Fruit fly (Drosophila melanogaster) whole organism, embryonic: ENCODE results near the gene pbl.

ENCODE experiments used
- Adf1 ChIP-seq: fragments of 200-800 bp; sonication (Bioruptor generic); IDR thresholded peaks from 2 replicates; pipeline ENCODE4 v1.3.6; 2022; ENCODE audit warnings: missing biosample characterization, missing genetic modification characterization
- Asciz ChIP-seq: fragments of 200-800 bp; sonication (Bioruptor generic); optimal IDR thresholded peaks from 2 replicates; lab custom pipeline; 2017; ENCODE audit warnings: missing biosample characterization, mild to moderate bottlenecking, missing genetic modification characterization, missing genetic modification reagents
- C15 ChIP-seq: fragments of 200-800 bp; sonication (Bioruptor generic); IDR thresholded peaks from 3 replicates; pipeline ENCODE4 v1.3.6; 2022; ENCODE audit warnings: missing biosample characterization, missing genetic modification characterization
- CG10147 ChIP-seq: fragments of 200-800 bp; sonication (Bioruptor generic); optimal IDR thresholded peaks from 2 replicates; lab custom pipeline; 2019; ENCODE audit warnings: missing biosample characterization, mild to moderate bottlenecking, missing genetic modification characterization, moderate library complexity
- CG10209 ChIP-seq: fragments of 200-800 bp; sonication (Bioruptor generic); optimal IDR thresholded peaks from 3 replicates; lab custom pipeline; 2017; ENCODE audit warnings: missing biosample characterization, mild to moderate bottlenecking, missing genetic modification characterization, missing genetic modification reagents
- CG11504 ChIP-seq: fragments of 200-800 bp; sonication (Bioruptor generic); optimal IDR thresholded peaks from 3 replicates; lab custom pipeline; 2019; ENCODE audit warnings: missing biosample characterization, mild to moderate bottlenecking, missing genetic modification characterization, moderate library complexity
- CG12942 ChIP-seq: fragments of 200-800 bp; sonication (Bioruptor generic); optimal IDR thresholded peaks from 3 replicates; lab custom pipeline; 2016; ENCODE audit warnings: missing biosample characterization, missing genetic modification characterization
- CG14710 ChIP-seq: fragments of 200-800 bp; sonication (Bioruptor generic); optimal IDR thresholded peaks from 3 replicates; lab custom pipeline; 2019; ENCODE audit warnings: missing biosample characterization, mild to moderate bottlenecking, missing genetic modification characterization, moderate library complexity
- CG15514 ChIP-seq: fragments of 200-800 bp; sonication (Bioruptor generic); optimal IDR thresholded peaks from 3 replicates; lab custom pipeline; 2017; ENCODE audit warnings: missing biosample characterization, missing genetic modification characterization, mild to moderate bottlenecking, moderate library complexity, missing genetic modification reagents
- CG18262 ChIP-seq: fragments of 200-800 bp; optimal IDR thresholded peaks from 3 replicates; lab custom pipeline; 2019; ENCODE audit warnings: missing biosample characterization, mild to moderate bottlenecking, missing genetic modification characterization, moderate library complexity
- CG2116 ChIP-seq: fragments of 200-800 bp; sonication (Bioruptor generic); optimal IDR thresholded peaks from 3 replicates; lab custom pipeline; 2018; ENCODE audit warnings: missing biosample characterization, mild to moderate bottlenecking, missing genetic modification characterization
- CG31365 ChIP-seq: fragments of 200-800 bp; sonication (Bioruptor generic); optimal IDR thresholded peaks from 2 replicates; lab custom pipeline; 2018; ENCODE audit warnings: missing biosample characterization, mild to moderate bottlenecking, missing genetic modification characterization
- CG34422 ChIP-seq: fragments of 200-800 bp; sonication (Bioruptor generic); IDR thresholded peaks from 3 replicates; pipeline ENCODE4 v1.3.6; 2022; ENCODE audit warnings: missing biosample characterization, missing genetic modification characterization
- CG4617 ChIP-seq: fragments of 200-800 bp; sonication (Bioruptor generic); optimal IDR thresholded peaks from 3 replicates; lab custom pipeline; 2016; ENCODE audit warnings: missing biosample characterization, missing genetic modification characterization, borderline replicate concordance
- CG6254 ChIP-seq: fragments of 200-800 bp; sonication (Bioruptor generic); optimal IDR thresholded peaks from 3 replicates; lab custom pipeline; 2017; ENCODE audit warnings: mild to moderate bottlenecking, missing biosample characterization, missing genetic modification reagents, missing genetic modification characterization
- CG7271 ChIP-seq: fragments of 200-800 bp; sonication (Bioruptor generic); optimal IDR thresholded peaks from 2 replicates; lab custom pipeline; 2018; ENCODE audit warnings: missing biosample characterization, mild to moderate bottlenecking, missing genetic modification characterization, moderate library complexity
- CG8924 ChIP-seq: fragments of 200-800 bp; optimal IDR thresholded peaks from 3 replicates; lab custom pipeline; 2019; ENCODE audit warnings: missing biosample characterization, mild to moderate bottlenecking, missing genetic modification characterization, moderate library complexity
- Chrac-16 ChIP-seq: fragments of 200-800 bp; sonication (Bioruptor generic); optimal IDR thresholded peaks from 3 replicates; lab custom pipeline; 2016; ENCODE audit warnings: missing biosample characterization, missing genetic modification characterization
- CrebB ChIP-seq: fragments of 200-800 bp; sonication (Bioruptor generic); optimal IDR thresholded peaks from 3 replicates; lab custom pipeline; 2018; ENCODE audit warnings: missing biosample characterization, mild to moderate bottlenecking, missing genetic modification characterization
- D19B ChIP-seq: fragments of 200-800 bp; sonication (Bioruptor generic); optimal IDR thresholded peaks from 2 replicates; lab custom pipeline; 2017; ENCODE audit warnings: missing biosample characterization, mild to moderate bottlenecking, missing genetic modification characterization
- Dbx ChIP-seq: fragments of 200-800 bp; sonication (Bioruptor generic); IDR thresholded peaks from 3 replicates; pipeline ENCODE4 v1.3.6; 2022; ENCODE audit warnings: missing biosample characterization, missing genetic modification characterization
- Dek ChIP-seq: fragments of 200-800 bp; sonication (Bioruptor generic); optimal IDR thresholded peaks from 3 replicates; lab custom pipeline; 2019; ENCODE audit warnings: missing biosample characterization, mild to moderate bottlenecking, missing genetic modification characterization, moderate library complexity
- Doc2 ChIP-seq: fragments of 200-800 bp; sonication (Bioruptor generic); IDR thresholded peaks from 2 replicates; pipeline ENCODE4 v1.3.6; 2022; ENCODE audit warnings: missing biosample characterization, missing genetic modification characterization
- E2f2 ChIP-seq: fragments of 200-800 bp; sonication (Bioruptor generic); IDR thresholded peaks from 2 replicates; pipeline ENCODE4 v1.3.6; 2022; ENCODE audit warnings: missing biosample characterization, missing genetic modification characterization
- Elba2 ChIP-seq: fragments of 200-800 bp; sonication (Bioruptor generic); optimal IDR thresholded peaks from 3 replicates; lab custom pipeline; 2016; ENCODE audit warnings: missing biosample characterization, missing genetic modification characterization
- Jarid2 ChIP-seq: fragments of 200-800 bp; sonication (Bioruptor generic); optimal IDR thresholded peaks from 3 replicates; lab custom pipeline; 2017; ENCODE audit warnings: mild to moderate bottlenecking, missing biosample characterization, missing genetic modification reagents, missing genetic modification characterization
- MBD-R2 ChIP-seq: fragments of 200-800 bp; sonication (Bioruptor generic); IDR thresholded peaks from 2 replicates; pipeline ENCODE4 v1.3.6; 2022; ENCODE audit warnings: missing biosample characterization, missing genetic modification characterization
- MTF-1 ChIP-seq: fragments of 200-800 bp; sonication (Bioruptor generic); optimal IDR thresholded peaks from 2 replicates; lab custom pipeline; 2018; ENCODE audit warnings: missing biosample characterization, mild to moderate bottlenecking, missing genetic modification characterization, borderline replicate concordance
- Oli ChIP-seq: fragments of 200-800 bp; sonication (Bioruptor generic); optimal IDR thresholded peaks from 2 replicates; lab custom pipeline; 2018; ENCODE audit warnings: missing biosample characterization, mild to moderate bottlenecking, missing genetic modification characterization, moderate library complexity
- Pdp1 ChIP-seq, 2 experiments: fragments of 200-800 bp; sonication (Bioruptor generic); optimal IDR thresholded peaks; 3 replicates each; lab custom pipeline; 2016; ENCODE audit warnings: missing biosample characterization in 2 of 2, missing genetic modification characterization in 2 of 2, mild to moderate bottlenecking in 1 of 2, moderate library complexity in 1 of 2
- Rx ChIP-seq: fragments of 200-800 bp; sonication (Bioruptor generic); IDR thresholded peaks from 2 replicates; pipeline ENCODE4 v1.3.6; 2022; ENCODE audit warnings: missing biosample characterization, missing genetic modification characterization
- Sox102F ChIP-seq: fragments of 200-800 bp; sonication (Bioruptor generic); optimal IDR thresholded peaks from 2 replicates; lab custom pipeline; 2018; ENCODE audit warnings: missing biosample characterization, mild to moderate bottlenecking, missing genetic modification characterization, moderate library complexity
- ash1 ChIP-seq: fragments of 200-800 bp; sonication (Bioruptor generic); optimal IDR thresholded peaks from 2 replicates; lab custom pipeline; 2018; ENCODE audit warnings: missing biosample characterization, mild to moderate bottlenecking, missing genetic modification characterization
- bab2 ChIP-seq: fragments of 200-800 bp; sonication (Bioruptor generic); optimal IDR thresholded peaks from 2 replicates; lab custom pipeline; 2016; ENCODE audit warnings: missing biosample characterization, missing genetic modification characterization
- bbx ChIP-seq: fragments of 200-800 bp; sonication (Bioruptor generic); IDR thresholded peaks from 2 replicates; pipeline ENCODE4 v1.3.6; 2022; ENCODE audit warnings: missing biosample characterization, missing genetic modification characterization; ENCODE audit not compliant: partially characterized antibody
- gro ChIP-seq: fragments of 200-800 bp; sonication (Bioruptor generic); optimal IDR thresholded peaks from 2 replicates; lab custom pipeline; 2016; ENCODE audit warnings: missing biosample characterization, missing genetic modification characterization
- gsb-n ChIP-seq: fragments of 200-800 bp; sonication (Bioruptor generic); optimal IDR thresholded peaks from 3 replicates; lab custom pipeline; 2018; ENCODE audit warnings: missing biosample characterization, mild to moderate bottlenecking, missing genetic modification characterization
- mirr ChIP-seq: fragments of 200-800 bp; sonication (Bioruptor generic); optimal IDR thresholded peaks from 3 replicates; lab custom pipeline; 2018; ENCODE audit warnings: missing biosample characterization, mild to moderate bottlenecking, missing genetic modification characterization
- org-1 ChIP-seq: fragments of 200-800 bp; sonication (Bioruptor generic); optimal IDR thresholded peaks from 2 replicates; lab custom pipeline; 2017; ENCODE audit warnings: missing biosample characterization, missing genetic modification characterization
- peb ChIP-seq: fragments of 200-800 bp; sonication (Bioruptor generic); IDR thresholded peaks from 2 replicates; pipeline ENCODE4 v1.3.6; 2022; ENCODE audit warnings: missing biosample characterization, missing genetic modification characterization
- pros ChIP-seq: fragments of 200-800 bp; sonication (Bioruptor generic); optimal IDR thresholded peaks from 3 replicates; lab custom pipeline; 2019; ENCODE audit warnings: missing biosample characterization, mild to moderate bottlenecking, missing genetic modification characterization, moderate library complexity
- run ChIP-seq: fragments of 200-800 bp; sonication (Bioruptor generic); optimal IDR thresholded peaks from 3 replicates; lab custom pipeline; 2018; ENCODE audit warnings: missing biosample characterization, mild to moderate bottlenecking, missing genetic modification characterization
- scrt ChIP-seq: fragments of 200-800 bp; sonication (Bioruptor generic); optimal IDR thresholded peaks from 2 replicates; lab custom pipeline; 2018; ENCODE audit warnings: missing biosample characterization, mild to moderate bottlenecking, missing genetic modification characterization, moderate library complexity
- sima ChIP-seq: fragments of 200-800 bp; sonication (Bioruptor generic); optimal IDR thresholded peaks from 2 replicates; lab custom pipeline; 2016; ENCODE audit warnings: missing biosample characterization, missing genetic modification characterization
- slbo ChIP-seq: fragments of 200-800 bp; sonication (Bioruptor generic); IDR thresholded peaks from 2 replicates; pipeline ENCODE4 v1.3.6; 2022; ENCODE audit warnings: missing biosample characterization, missing genetic modification characterization
- sob ChIP-seq: fragments of 200-800 bp; sonication (Bioruptor generic); IDR thresholded peaks from 2 replicates; pipeline ENCODE4 v1.3.6; 2022; ENCODE audit warnings: missing biosample characterization, missing genetic modification characterization
- sqz ChIP-seq: fragments of 200-800 bp; sonication (Bioruptor generic); optimal IDR thresholded peaks from 3 replicates; lab custom pipeline; 2018; ENCODE audit warnings: missing biosample characterization, mild to moderate bottlenecking, missing genetic modification characterization
- ssp ChIP-seq: fragments of 200-800 bp; sonication (Bioruptor generic); IDR thresholded peaks from 2 replicates; pipeline ENCODE4 v1.3.6; 2022; ENCODE audit warnings: missing biosample characterization, missing genetic modification characterization
- tup ChIP-seq: fragments of 200-800 bp; sonication (Bioruptor generic); optimal IDR thresholded peaks from 2 replicates; lab custom pipeline; 2016; ENCODE audit warnings: missing biosample characterization, mild to moderate bottlenecking, missing genetic modification characterization, moderate library complexity
- wek ChIP-seq: fragments of 200-800 bp; sonication (Bioruptor generic); optimal IDR thresholded peaks from 3 replicates; lab custom pipeline; 2018; ENCODE audit warnings: missing biosample characterization, mild to moderate bottlenecking, missing genetic modification characterization, moderate library complexity

The pbl gene

DNA sequence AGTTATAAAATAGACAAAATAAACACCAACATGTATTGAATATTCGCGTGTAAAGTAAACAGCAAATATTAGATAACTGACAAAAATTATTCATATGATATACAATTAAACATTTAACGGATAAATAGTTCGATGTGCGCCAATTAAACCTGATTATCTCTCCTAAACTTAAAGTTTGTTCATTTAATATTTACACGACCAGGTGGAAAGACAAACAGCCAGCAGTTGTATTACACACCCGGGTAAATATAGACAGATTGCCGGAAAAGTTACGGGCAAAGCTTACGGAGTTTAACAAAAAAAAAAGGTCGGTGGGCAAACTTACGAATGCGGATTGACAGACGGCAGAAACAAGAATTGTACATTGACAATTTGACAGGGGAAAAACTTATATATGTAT, 29.6 kb downstream of the pbl start (continued):
- TF ChIP-seq bbx (GFP tag; lab: Robert Waterston, UW) (no peak), MBD-R2 (no peak), CrebB (tag; lab: Kevin White, UChicago) (peak; percentile 77), CG31365 (peak; percentile 67), Elba2 (no peak), Pdp1 (GFP tag; optimal IDR thresholded peaks at IDR 0.05; lab: Kevin White, UChicago) (peak in 1 of 2 experiments; percentile 55), CG11504 (tag; lab: Kevin White, UChicago) (peak; percentile 57), CG14710 (peak; percentile 9), CG18262 (tag; lab: Kevin White, UChicago) (no peak), scrt (GFP tag; lab: Kevin White, UChicago) (peak; percentile 72), E2f2 (GFP tag; lab: Robert Waterston, UW) (peak; percentile 52), bab2 (GFP tag; lab: Kevin White, UChicago) (peak; percentile 38), mirr (GFP tag; lab: Kevin White, UChicago) (peak; percentile 83), CG7271 (tag; lab: Kevin White, UChicago) (peak; percentile 38), sima (GFP tag; lab: Kevin White, UChicago) (no peak), slbo (GFP tag; lab: Robert Waterston, UW) (peak; percentile 20; the same call in 1 of the 2 replicates), pros (no peak), D19B (GFP tag; lab: Kevin White, UChicago) (peak; percentile 49), gro (GFP tag; lab: Kevin White, UChicago) (peak; percentile 72), Chrac-16 (GFP tag; lab: Kevin White, UChicago) (no peak), sqz (GFP tag; lab: Kevin White, UChicago) (peak; percentile 7), ash1 (GFP tag; lab: Kevin White, UChicago) (peak; percentile 39), CG6254 (GFP tag; lab: Kevin White, UChicago) (peak; percentile 45), CG10147 (peak; percentile 78), Dbx (peak; percentile 40; the same call in 1 of the 3 replicates), sob (GFP tag; lab: Robert Waterston, UW) (peak; percentile 67), run (tag; lab: Kevin White, UChicago) (peak; percentile 48), MTF-1 (GFP tag; lab: Kevin White, UChicago) (peak; percentile 85), C15 (GFP tag; lab: Robert Waterston, UW) (peak; percentile 37; the same call in 1 of the 3 replicates), CG15514 (peak; percentile 88), Sox102F (GFP tag; lab: Kevin White, UChicago) (peak; percentile 68), Doc2 (GFP tag; lab: Robert Waterston, UW) (no peak), Jarid2 (GFP tag; lab: Kevin White, UChicago) (peak; percentile 16), CG34422 (GFP tag; lab: Robert Waterston, UW) (no peak), Adf1 (GFP tag; lab: Robert Waterston, UW) (peak; percentile 48; the same call in 1 of the 2 replicates), Oli (tag; lab: Kevin White, UChicago) (peak; percentile 38), CG10209 (peak; percentile 82), CG2116 (peak; percentile 24), tup (GFP tag; lab: Kevin White, UChicago) (peak; percentile 25), CG4617 (no peak), Dek (tag; lab: Kevin White, UChicago) (peak; percentile 63), Asciz (GFP tag; lab: Kevin White, UChicago) (peak; percentile 81), CG12942 (no peak), wek (GFP tag; lab: Kevin White, UChicago) (peak; percentile 51), CG8924 (tag; lab: Kevin White, UChicago) (peak; percentile 56), gsb-n (tag; lab: Kevin White, UChicago) (peak; percentile 11), org-1 (peak; percentile 46), ssp (GFP tag; lab: Robert Waterston, UW) (no peak), Rx (GFP tag; lab: Robert Waterston, UW) (no peak), peb (GFP tag; lab: Robert Waterston, UW) (peak; percentile 23; the same call in 1 of the 2 replicates)
